Fruit fly (Drosophila melanogaster) whole organism, embryonic: ENCODE data around the gene CG33267.

Source experiments
- Aef1 ChIP-seq: fragments of 200-800 bp; sonication (Bioruptor generic); IDR thresholded peaks from 3 replicates; pipeline ENCODE4 v1.3.6; 2022; ENCODE audit warnings: missing biosample characterization, missing genetic modification characterization
- Bgb ChIP-seq: fragments of 200-800 bp; sonication (Bioruptor generic); IDR thresholded peaks from 2 replicates; pipeline ENCODE4 v1.3.6; 2022; ENCODE audit warnings: missing biosample characterization, missing genetic modification characterization; ENCODE audit not compliant: partially characterized antibody
- Blimp-1 ChIP-seq: fragments of 200-800 bp; sonication (Bioruptor generic); optimal IDR thresholded peaks from 3 replicates; lab custom pipeline; 2018; ENCODE audit warnings: missing biosample characterization, missing genetic modification characterization, mild to moderate bottlenecking, moderate library complexity, missing genetic modification reagents
- CG12769 ChIP-seq: fragments of 200-800 bp; sonication (Bioruptor generic); optimal IDR thresholded peaks from 2 replicates; lab custom pipeline; 2019; ENCODE audit warnings: missing biosample characterization, mild to moderate bottlenecking, missing genetic modification characterization, moderate library complexity
- CG13287 ChIP-seq: fragments of 200-800 bp; sonication (Bioruptor generic); IDR thresholded peaks from 2 replicates; pipeline ENCODE4 v1.3.6; 2022; ENCODE audit warnings: missing biosample characterization, missing genetic modification characterization; ENCODE audit not compliant: partially characterized antibody
- CG16813 ChIP-seq: fragments of 200-800 bp; sonication (Bioruptor generic); IDR thresholded peaks from 3 replicates; pipeline ENCODE4 v1.3.6; 2022; ENCODE audit warnings: missing biosample characterization, missing genetic modification characterization; ENCODE audit not compliant: partially characterized antibody
- CG1832 ChIP-seq: fragments of 200-800 bp; sonication (Bioruptor generic); optimal IDR thresholded peaks from 2 replicates; lab custom pipeline; 2017; ENCODE audit warnings: missing biosample characterization, mild to moderate bottlenecking, missing genetic modification characterization, inconsistent platforms
- CG32532 ChIP-seq: fragments of 200-800 bp; sonication (Bioruptor generic); IDR thresholded peaks from 2 replicates; pipeline ENCODE4 v1.3.6; 2022; ENCODE audit warnings: missing biosample characterization, missing genetic modification characterization
- CG34224 ChIP-seq: fragments of 200-800 bp; sonication (Bioruptor generic); IDR thresholded peaks from 3 replicates; pipeline ENCODE4 v1.3.6; 2022; ENCODE audit warnings: missing biosample characterization, missing genetic modification characterization; ENCODE audit not compliant: partially characterized antibody
- CG3847 ChIP-seq: fragments of 200-800 bp; sonication (Bioruptor generic); IDR thresholded peaks from 2 replicates; pipeline ENCODE4 v1.3.6; 2022; ENCODE audit warnings: missing biosample characterization, missing genetic modification characterization
- CG42726 ChIP-seq: fragments of 200-800 bp; sonication (Bioruptor generic); IDR thresholded peaks from 2 replicates; pipeline ENCODE4 v1.3.6; 2022; ENCODE audit warnings: missing biosample characterization, missing genetic modification characterization; ENCODE audit not compliant: partially characterized antibody
- CG5180 ChIP-seq: fragments of 200-800 bp; sonication (Bioruptor generic); optimal IDR thresholded peaks from 3 replicates; lab custom pipeline; 2017; ENCODE audit warnings: missing biosample characterization, missing genetic modification characterization, mild to moderate bottlenecking, moderate library complexity, missing genetic modification reagents
- CG6791 ChIP-seq: fragments of 200-800 bp; sonication (Bioruptor generic); IDR thresholded peaks from 3 replicates; pipeline ENCODE4 v1.3.6; 2022; ENCODE audit warnings: missing biosample characterization, missing genetic modification characterization; ENCODE audit not compliant: partially characterized antibody
- CG8359 ChIP-seq: fragments of 200-800 bp; sonication (Bioruptor generic); optimal IDR thresholded peaks from 2 replicates; lab custom pipeline; 2017; ENCODE audit warnings: missing biosample characterization, mild to moderate bottlenecking, missing genetic modification characterization, borderline replicate concordance
- CG8765 ChIP-seq: fragments of 200-800 bp; sonication (Bioruptor generic); IDR thresholded peaks from 2 replicates; pipeline ENCODE4 v1.3.6; 2022; ENCODE audit warnings: missing biosample characterization, missing genetic modification characterization
- CHES-1-like ChIP-seq: fragments of 200-800 bp; sonication (Bioruptor generic); optimal IDR thresholded peaks from 2 replicates; lab custom pipeline; 2016; ENCODE audit warnings: missing biosample characterization, missing genetic modification characterization
- CTCF ChIP-seq: fragments of 200-800 bp; sonication (Bioruptor generic); optimal IDR thresholded peaks from 2 replicates; lab custom pipeline; 2017; ENCODE audit warnings: missing biosample characterization, mild to moderate bottlenecking, missing genetic modification characterization, moderate library complexity
- D ChIP-seq, 2 experiments: fragments of 200-800 bp in 1 of 2; fragments of >200 bp in 1 of 2; sonication (Bioruptor generic) in 1 of 2; optimal IDR thresholded peaks; 2 replicates in 1 of 2; 3 replicates in 1 of 2; lab custom pipeline; 2017; ENCODE audit warnings: mild to moderate bottlenecking in 1 of 2, missing biosample characterization in 1 of 2, missing genetic modification characterization in 1 of 2, missing genetic modification reagents in 1 of 2
- Deaf1 ChIP-seq: fragments of 200-800 bp; optimal IDR thresholded peaks from 3 replicates; lab custom pipeline; 2019; ENCODE audit warnings: missing biosample characterization, mild to moderate bottlenecking, missing genetic modification characterization, moderate library complexity
- Doc3 ChIP-seq: fragments of 200-800 bp; sonication (Bioruptor generic); IDR thresholded peaks from 3 replicates; pipeline ENCODE4 v1.3.6; 2022; ENCODE audit warnings: missing biosample characterization, missing genetic modification characterization; ENCODE audit not compliant: partially characterized antibody
- Eip74EF ChIP-seq, 2 experiments: fragments of 200-800 bp in 1 of 2; fragments of >200 bp in 1 of 2; sonication (Bioruptor generic) in 1 of 2; optimal IDR thresholded peaks; 2 replicates each; lab custom pipeline; 2017 to 2019; ENCODE audit warnings: missing biosample characterization in 2 of 2, missing genetic modification characterization in 2 of 2, mild to moderate bottlenecking in 1 of 2, moderate library complexity in 1 of 2
- HLHmδ ChIP-seq: fragments of 200-800 bp; sonication (Bioruptor generic); optimal IDR thresholded peaks from 2 replicates; lab custom pipeline; 2018; ENCODE audit warnings: missing biosample characterization, mild to moderate bottlenecking, missing genetic modification characterization, moderate library complexity
- Med ChIP-seq: fragments of 200-800 bp; sonication (Bioruptor generic); peaks from one replicate; lab custom pipeline; 2016; ENCODE audit warnings: missing biosample characterization, missing genetic modification characterization, mild to moderate bottlenecking, inconsistent platforms, moderate library complexity
- Pdp1 ChIP-seq, 2 experiments: fragments of 200-800 bp; sonication (Bioruptor generic); optimal IDR thresholded peaks; 3 replicates each; lab custom pipeline; 2016; ENCODE audit warnings: missing biosample characterization in 2 of 2, missing genetic modification characterization in 2 of 2, mild to moderate bottlenecking in 1 of 2, moderate library complexity in 1 of 2
- Sry-δ ChIP-seq: fragments of 200-800 bp; sonication (Bioruptor generic); optimal IDR thresholded peaks from 2 replicates; lab custom pipeline; 2016; ENCODE audit warnings: missing biosample characterization, missing genetic modification characterization
- Stat92E ChIP-seq, 3 experiments: fragments of >200 bp in 2 of 3; fragments of 200-800 bp in 1 of 3; sonication (Bioruptor generic) in 1 of 3; optimal IDR thresholded peaks; 2 replicates each; lab custom pipeline; 2017 to 2019; ENCODE audit warnings: missing biosample characterization in 3 of 3, missing genetic modification characterization in 3 of 3, mild to moderate bottlenecking in 1 of 3, moderate library complexity in 1 of 3
- Trl ChIP-seq, 3 experiments: fragments of >200 bp in 2 of 3; fragments of 200-800 bp in 1 of 3; sonication (Bioruptor generic) in 1 of 3; optimal IDR thresholded peaks; 2 replicates in 1 of 3; 3 replicates in 2 of 3; lab custom pipeline; 2016 to 2017; ENCODE audit warnings: missing biosample characterization in 1 of 3, missing genetic modification characterization in 1 of 3
- ash1 ChIP-seq: fragments of 200-800 bp; sonication (Bioruptor generic); optimal IDR thresholded peaks from 2 replicates; lab custom pipeline; 2018; ENCODE audit warnings: missing biosample characterization, mild to moderate bottlenecking, missing genetic modification characterization
- bbx ChIP-seq: fragments of 200-800 bp; sonication (Bioruptor generic); IDR thresholded peaks from 2 replicates; pipeline ENCODE4 v1.3.6; 2022; ENCODE audit warnings: missing biosample characterization, missing genetic modification characterization; ENCODE audit not compliant: partially characterized antibody
- chif ChIP-seq, 2 experiments: fragments of 200-800 bp; sonication (Bioruptor generic); optimal IDR thresholded peaks; 3 replicates each; lab custom pipeline; 2016; ENCODE audit warnings: missing biosample characterization in 2 of 2, missing genetic modification characterization in 2 of 2
- chinmo ChIP-seq: fragments of 200-800 bp; sonication (Bioruptor generic); IDR thresholded peaks from 4 replicates; pipeline ENCODE4 v1.3.6; 2022; ENCODE audit warnings: missing biosample characterization, missing genetic modification characterization; ENCODE audit not compliant: partially characterized antibody
- crol ChIP-seq: fragments of 200-800 bp; sonication (Bioruptor generic); IDR thresholded peaks from 2 replicates; pipeline ENCODE4 v1.3.6; 2022; ENCODE audit warnings: missing biosample characterization, missing genetic modification characterization
- crp ChIP-seq, 2 experiments: fragments of 200-800 bp; sonication (Bioruptor generic); optimal IDR thresholded peaks; 2 replicates in 1 of 2; 3 replicates in 1 of 2; lab custom pipeline; 2017; ENCODE audit warnings: missing biosample characterization in 2 of 2, missing genetic modification characterization in 2 of 2, mild to moderate bottlenecking in 1 of 2, moderate library complexity in 1 of 2
- ftz-f1 ChIP-seq: fragments of 200-800 bp; sonication (Bioruptor generic); optimal IDR thresholded peaks from 2 replicates; lab custom pipeline; 2016; ENCODE audit warnings: missing biosample characterization, missing genetic modification characterization
- fu2 ChIP-seq: fragments of 200-800 bp; sonication (Bioruptor generic); optimal IDR thresholded peaks from 2 replicates; lab custom pipeline; 2016; ENCODE audit warnings: missing biosample characterization, missing genetic modification characterization
- hkb ChIP-seq, 2 experiments: fragments of 200-800 bp in 1 of 2; fragments of >200 bp in 1 of 2; sonication (Bioruptor generic) in 1 of 2; IDR thresholded peaks in 1 of 2; optimal IDR thresholded peaks in 1 of 2; 2 replicates each; pipeline versions ENCODE4 v1.3.6 to Lab custom; 2017 to 2022; ENCODE audit warnings: missing biosample characterization in 1 of 2, missing genetic modification characterization in 1 of 2
- kni ChIP-seq: fragments of 200-800 bp; sonication (Bioruptor generic); optimal IDR thresholded peaks from 3 replicates; lab custom pipeline; 2017; ENCODE audit warnings: mild to moderate bottlenecking, missing biosample characterization, missing genetic modification reagents, missing genetic modification characterization
- oc ChIP-seq: fragments of 200-800 bp; sonication (Bioruptor generic); optimal IDR thresholded peaks from 2 replicates; lab custom pipeline; 2018; ENCODE audit warnings: missing biosample characterization, mild to moderate bottlenecking, missing genetic modification characterization, moderate library complexity
- odd ChIP-seq: fragments of 200-800 bp; sonication (Bioruptor generic); optimal IDR thresholded peaks from 2 replicates; lab custom pipeline; 2017; ENCODE audit warnings: missing biosample characterization, mild to moderate bottlenecking, missing genetic modification characterization
- peb ChIP-seq: fragments of 200-800 bp; sonication (Bioruptor generic); IDR thresholded peaks from 2 replicates; pipeline ENCODE4 v1.3.6; 2022; ENCODE audit warnings: missing biosample characterization, missing genetic modification characterization
- pita ChIP-seq: fragments of 200-800 bp; sonication (Bioruptor generic); optimal IDR thresholded peaks from 2 replicates; lab custom pipeline; 2017; ENCODE audit warnings: missing biosample characterization, mild to moderate bottlenecking, missing genetic modification characterization
- sna ChIP-seq: fragments of 200-800 bp; sonication (Bioruptor generic); IDR thresholded peaks from 2 replicates; pipeline ENCODE4 v1.3.6; 2022; ENCODE audit warnings: missing biosample characterization, missing genetic modification characterization; ENCODE audit not compliant: partially characterized antibody
- stwl ChIP-seq: fragments of 200-800 bp; sonication (Bioruptor generic); optimal IDR thresholded peaks from 3 replicates; lab custom pipeline; 2018; ENCODE audit warnings: missing biosample characterization, mild to moderate bottlenecking, missing genetic modification characterization, moderate library complexity

CG33267 gene

dm6 chr3L:11586794-11587462 lies 22.6 kb downstream of the CG33267 start (continued):
- peak; percentile 30; the same call in 1 of the 2 replicates for TF ChIP-seq bbx
- TF ChIP-seq Blimp-1 = peak; percentile 83
- TF ChIP-seq hkb (optimal IDR thresholded peaks at IDR 0.05; lab: Kevin White, UChicago) = no peak
- peak; percentile 16; the same call in 1 of the 2 replicates for TF ChIP-seq hkb (GFP tag; IDR thresholded peaks at IDR 0.05; lab: Robert Waterston, UW)
- TF ChIP-seq CHES-1-like (GFP tag; lab: Kevin White, UChicago) = peak; percentile 25
- no peak for TF ChIP-seq CG42726 (GFP tag; lab: Robert Waterston, UW)
- peak; percentile 69 for TF ChIP-seq kni (GFP tag; lab: Kevin White, UChicago)
- peak; percentile 21; the same call in 1 of the 3 replicates for TF ChIP-seq CG16813 (GFP tag; lab: Robert Waterston, UW)
- peak; percentile 68 for TF ChIP-seq D (optimal IDR thresholded peaks at IDR 0.05; lab: Kevin White, UChicago)
- no peak for TF ChIP-seq D (GFP tag; optimal IDR thresholded peaks at IDR 0.05; lab: Kevin White, UChicago)
- TF ChIP-seq CG13287 (GFP tag; lab: Robert Waterston, UW) = peak; percentile 44; the same call in 1 of the 2 replicates
- TF ChIP-seq Stat92E (GFP tag; optimal IDR thresholded peaks at IDR 0.05; lab: Kevin White, UChicago) = peak in 1 of 3 experiments; percentile 43
- TF ChIP-seq HLHmδ (GFP tag; lab: Kevin White, UChicago) = peak; percentile 26
- TF ChIP-seq CTCF = no peak
- peak; percentile 99 for TF ChIP-seq crol (GFP tag; lab: Robert Waterston, UW)
- peak; percentile 38 for TF ChIP-seq oc (tag; lab: Kevin White, UChicago)
- TF ChIP-seq CG5180 (GFP tag; lab: Kevin White, UChicago) = no peak
- peak; percentile 37; the same call in 1 of the 2 replicates for TF ChIP-seq Bgb
- TF ChIP-seq ash1 (GFP tag; lab: Kevin White, UChicago) = no peak
- peak; percentile 28; the same call in 1 of the 2 replicates for TF ChIP-seq CG32532 (GFP tag; lab: Robert Waterston, UW)
- TF ChIP-seq Med (GFP tag; lab: Kevin White, UChicago) = peak; percentile 78
- peak; percentile 46; the same call in 1 of the 2 replicates for TF ChIP-seq peb (GFP tag; lab: Robert Waterston, UW)
- TF ChIP-seq Pdp1 (GFP tag; optimal IDR thresholded peaks at IDR 0.05; lab: Kevin White, UChicago) = peak in 1 of 2 experiments; percentile 69
- peak in 1 of 2 experiments; percentile 2 for TF ChIP-seq chif (GFP tag; optimal IDR thresholded peaks at IDR 0.05; lab: Kevin White, UChicago)
- peak; percentile 25 for TF ChIP-seq stwl (tag; lab: Kevin White, UChicago)
- TF ChIP-seq CG8359 = no peak
- TF ChIP-seq ftz-f1 (GFP tag; lab: Kevin White, UChicago) = peak; percentile 84
- TF ChIP-seq Doc3 = 0 out of 3 replicates have a peak, but pooled peaks have one; percentile 45
- 0 out of 2 replicates have a peak, but pooled peaks have one; percentile 39 for TF ChIP-seq sna (GFP tag; lab: Robert Waterston, UW)
- TF ChIP-seq CG3847 = 0 out of 2 replicates have a peak, but pooled peaks have one; percentile 9
- no peak for TF ChIP-seq fu2 (GFP tag; lab: Kevin White, UChicago)
- TF ChIP-seq crp (GFP tag; optimal IDR thresholded peaks at IDR 0.05; lab: Kevin White, UChicago) = no peak
- peak; percentile 92 for TF ChIP-seq chinmo (GFP tag; lab: Robert Waterston, UW)
- no peak for TF ChIP-seq Sry-δ (GFP tag; lab: Kevin White, UChicago)
- peak; percentile 15 for TF ChIP-seq odd
- peak; percentile 63; the same call in 1 of the 3 replicates for TF ChIP-seq CG6791
- peak; percentile 90 for TF ChIP-seq CG1832
- TF ChIP-seq CG8765 (GFP tag; lab: Robert Waterston, UW) = peak; percentile 34; the same call in 1 of the 2 replicates
- no peak for TF ChIP-seq pita (GFP tag; lab: Kevin White, UChicago)
- TF ChIP-seq Aef1 (GFP tag; lab: Robert Waterston, UW) = peak; percentile 16; the same call in 1 of the 3 replicates
- peak; percentile 12 for TF ChIP-seq CG12769 (tag; lab: Kevin White, UChicago)
- peak; percentile 39 to 55 for TF ChIP-seq Trl (optimal IDR thresholded peaks at IDR 0.05; lab: Kevin White, UChicago)
- TF ChIP-seq Trl (GFP tag; optimal IDR thresholded peaks at IDR 0.05; lab: Kevin White, UChicago) = no peak
- 0 out of 3 replicates have a peak, but pooled peaks have one; percentile 20 for TF ChIP-seq CG34224 (GFP tag; lab: Robert Waterston, UW)
- TF ChIP-seq Deaf1 (tag; lab: Kevin White, UChicago) = peak; percentile 44
- TF ChIP-seq Eip74EF (GFP tag; optimal IDR thresholded peaks at IDR 0.05; lab: Kevin White, UChicago) = peak in 1 of 2 experiments; percentile 45
